Worm (Caenorhabditis elegans): ENCODE data around the gene C25E10.7.

ce11 chrV:9001175-9001574 lies 49.8 kb downstream of the C25E10.7 start, which contains the start of gene F59E11.2:
- TF ChIP-seq nhr-41 (GFP tag; IDR thresholded peaks at IDR 0.05) (no peak), unc-62 (GFP tag; optimal IDR thresholded peaks at IDR 0.05 in 1 of 2) (no peak), unc-62 (tag; optimal IDR thresholded peaks at IDR 0.05) (no peak), lin-29 (GFP tag; IDR thresholded peaks at IDR 0.05) (no peak), mes-2 (tag; optimal IDR thresholded peaks at IDR 0.05; ENCODE audit: poor library complexity, severe bottlenecking) (no peak), ZK546.5 (tag; optimal IDR thresholded peaks at IDR 0.05) (no peak), dpl-1 (GFP tag; optimal IDR thresholded peaks at IDR 0.05) (no peak), fos-1 (tag; optimal IDR thresholded peaks at IDR 0.05) (no peak), hlh-30 (tag; optimal IDR thresholded peaks at IDR 0.05; ENCODE audit: insufficient read depth) (no peak), dve-1 (tag; optimal IDR thresholded peaks at IDR 0.05; ENCODE audit: insufficient read depth) (no peak), ama-1 (optimal IDR thresholded peaks at IDR 0.05) (no peak), snpc-4 (tag; optimal IDR thresholded peaks at IDR 0.05) (no peak), D1046.2 (GFP tag; IDR thresholded peaks at IDR 0.05) (no peak), lir-3 (tag; optimal IDR thresholded peaks at IDR 0.05) (no peak)

Measured in whole organism, L4 larva.